Fruit fly (Drosophila melanogaster): ENCODE data around the gene CG32069.
A peak's percentile ranks its signal among the peaks of the same experiment; 100 is the strongest.

CG32069 gene

dm6 chr3L:11047877-11048276, 14.5 kb downstream of the CG32069 start (continued):
- TF ChIP-seq CG2202 (tag; optimal IDR thresholded peaks at IDR 0.05) = peak; percentile 55
- no peak for TF ChIP-seq ato (GFP tag; IDR thresholded peaks at IDR 0.05; ENCODE audit: partially characterized antibody)
- no peak for TF ChIP-seq sc (optimal IDR thresholded peaks at IDR 0.05)
- TF ChIP-seq sc (GFP tag; optimal IDR thresholded peaks at IDR 0.05) = peak; percentile 63
- TF ChIP-seq caup (GFP tag; optimal IDR thresholded peaks at IDR 0.05; ENCODE audit: severe bottlenecking) = peak; percentile 78
- peak; percentile 68 for TF ChIP-seq CG1233 (GFP tag; optimal IDR thresholded peaks at IDR 0.05)
- TF ChIP-seq lilli (GFP tag; optimal IDR thresholded peaks at IDR 0.05) = peak; percentile 69
- no peak for TF ChIP-seq CG34224 (GFP tag; IDR thresholded peaks at IDR 0.05; ENCODE audit: partially characterized antibody)
- TF ChIP-seq CG4404 (GFP tag; IDR thresholded peaks at IDR 0.05) = no peak; the same call in 1 of the 2 replicates
- no peak for TF ChIP-seq CG3726 (GFP tag; IDR thresholded peaks at IDR 0.05)
- peak; percentile 86 for TF ChIP-seq Ptx1 (GFP tag; IDR thresholded peaks at IDR 0.05)
- peak; percentile 67 for TF ChIP-seq Atf6 (GFP tag; IDR thresholded peaks at IDR 0.05)
- peak; percentile 85 for TF ChIP-seq CG12744 (GFP tag; optimal IDR thresholded peaks at IDR 0.05)
- peak; percentile 79 for TF ChIP-seq CG15696 (tag; optimal IDR thresholded peaks at IDR 0.05)
- TF ChIP-seq Med (GFP tag) = peak; percentile 98
- TF ChIP-seq gsb-n (tag; optimal IDR thresholded peaks at IDR 0.05) = peak; percentile 10
- no peak for TF ChIP-seq Hr78 (GFP tag; optimal IDR thresholded peaks at IDR 0.05)
- peak; percentile 31 for TF ChIP-seq CG14710 (tag; optimal IDR thresholded peaks at IDR 0.05)
- peak; percentile 80 for TF ChIP-seq CG17359 (tag; optimal IDR thresholded peaks at IDR 0.05)
- TF ChIP-seq vfl (GFP tag; optimal IDR thresholded peaks at IDR 0.05) = peak; percentile 32
- TF ChIP-seq CG1603 (tag; optimal IDR thresholded peaks at IDR 0.05) = peak; percentile 82
- peak; percentile 82 for TF ChIP-seq slp2 (GFP tag; optimal IDR thresholded peaks at IDR 0.05)
- TF ChIP-seq CG6272 (GFP tag; IDR thresholded peaks at IDR 0.05) = peak; percentile 31; the same call in 1 of the 2 replicates
- peak; percentile 22 for TF ChIP-seq ERR (GFP tag; optimal IDR thresholded peaks at IDR 0.05)
- TF ChIP-seq org-1 (GFP tag; optimal IDR thresholded peaks at IDR 0.05) = peak; percentile 15
- TF ChIP-seq CG5180 (GFP tag; optimal IDR thresholded peaks at IDR 0.05) = peak; percentile 66
- 0 out of 2 replicates have a peak, but pooled peaks have one; percentile 19 for TF ChIP-seq CG6689 (GFP tag; IDR thresholded peaks at IDR 0.05)
- TF ChIP-seq twi (tag; optimal IDR thresholded peaks at IDR 0.05) = peak; percentile 53
- TF ChIP-seq bowl (GFP tag; IDR thresholded peaks at IDR 0.05) = peak; percentile 44; the same call in 1 of the 2 replicates
- no peak for TF ChIP-seq Poxn (GFP tag; IDR thresholded peaks at IDR 0.05)
- TF ChIP-seq Neu2 (GFP tag; optimal IDR thresholded peaks at IDR 0.05; ENCODE audit: borderline replicate concordance) = no peak
- TF ChIP-seq Doc3 (GFP tag; IDR thresholded peaks at IDR 0.05; ENCODE audit: partially characterized antibody) = no peak
- TF ChIP-seq CG17802 (tag; optimal IDR thresholded peaks at IDR 0.05) = peak; percentile 42
- TF ChIP-seq ash1 (GFP tag; optimal IDR thresholded peaks at IDR 0.05) = peak; percentile 24
- TF ChIP-seq tll (GFP tag; optimal IDR thresholded peaks at IDR 0.05) = no peak
- TF ChIP-seq ftz-f1 (GFP tag; optimal IDR thresholded peaks at IDR 0.05) = peak; percentile 41
- no peak for TF ChIP-seq gcm (GFP tag; optimal IDR thresholded peaks at IDR 0.05)
- peak; percentile 86 for TF ChIP-seq onecut (GFP tag; IDR thresholded peaks at IDR 0.05)
- peak; percentile 83 for TF ChIP-seq HmgD (GFP tag; optimal IDR thresholded peaks at IDR 0.05)
- TF ChIP-seq CG32532 (GFP tag; IDR thresholded peaks at IDR 0.05) = peak; percentile 92
- TF ChIP-seq BEAF-32 (GFP tag; optimal IDR thresholded peaks at IDR 0.05) = no peak
- peak; percentile 65 for TF ChIP-seq CG11723 (GFP tag; optimal IDR thresholded peaks at IDR 0.05)
- peak; percentile 64 for TF ChIP-seq CG10543 (GFP tag; optimal IDR thresholded peaks at IDR 0.05)
- TF ChIP-seq CG2129 (GFP tag; IDR thresholded peaks at IDR 0.05; ENCODE audit: partially characterized antibody) = no peak
- TF ChIP-seq CrebB (tag; optimal IDR thresholded peaks at IDR 0.05) = peak; percentile 24
- TF ChIP-seq CG1529 (GFP tag; optimal IDR thresholded peaks at IDR 0.05) = peak; percentile 48
- peak; percentile 84 for TF ChIP-seq lmd (GFP tag; IDR thresholded peaks at IDR 0.05)
- TF ChIP-seq Awh (GFP tag; IDR thresholded peaks at IDR 0.05) = peak; percentile 61; the same call in 1 of the 2 replicates
- TF ChIP-seq hb (GFP tag; IDR thresholded peaks at IDR 0.05; ENCODE audit: partially characterized antibody) = no peak
- TF ChIP-seq pum (GFP tag; optimal IDR thresholded peaks at IDR 0.05) = peak; percentile 83
